Worm (Caenorhabditis elegans) whole organism, L2 larva: ENCODE measurements around the gene C34F6.12.
A peak's percentile ranks its signal among the peaks of the same experiment; 100 is the strongest.

ENCODE experiments used
- C34F6.9 ChIP-seq: fragments of 150-350 bp; optimal IDR thresholded peaks from 2 replicates; lab custom pipeline; 2014; ENCODE audit warnings: missing biosample characterization, missing genetic modification characterization
- F13H6.1 ChIP-seq: sonication (generic microtip); optimal IDR thresholded peaks from 2 replicates; lab custom pipeline; 2016; ENCODE audit warnings: missing genetic modification characterization, missing compliant biosample characterization
- R02D3.7 ChIP-seq: fragments of 150-350 bp; optimal IDR thresholded peaks from 2 replicates; lab custom pipeline; 2014; ENCODE audit warnings: missing biosample characterization, missing genetic modification characterization
- Y55F3AM.14 ChIP-seq: fragments of 200-800 bp; sonication (Bioruptor generic); optimal IDR thresholded peaks from 2 replicates; lab custom pipeline; 2018; ENCODE audit warnings: mild to moderate bottlenecking, missing genetic modification characterization, missing compliant biosample characterization
- ZK546.5 ChIP-seq: sonication (generic microtip); optimal IDR thresholded peaks from 2 replicates; lab custom pipeline; 2017; ENCODE audit warnings: missing biosample characterization, missing genetic modification characterization
- alr-1 ChIP-seq: fragments of 150-350 bp; optimal IDR thresholded peaks from 2 replicates; lab custom pipeline; 2014; ENCODE audit warnings: missing biosample characterization, missing genetic modification characterization
- ama-1 ChIP-seq: fragments of 150-350 bp; optimal IDR thresholded peaks from 2 replicates; lab custom pipeline; 2018; ENCODE audit warnings: inconsistent platforms
- blmp-1 ChIP-seq: sonication (generic microtip); optimal IDR thresholded peaks from 2 replicates; lab custom pipeline; 2017; ENCODE audit warnings: missing genetic modification characterization, mild to moderate bottlenecking, missing compliant biosample characterization, antibody characterized with exemption, moderate library complexity; ENCODE audit not compliant: insufficient read depth
- ceh-16 ChIP-seq: fragments of 150-350 bp; optimal IDR thresholded peaks from 2 replicates; lab custom pipeline; 2014; ENCODE audit warnings: missing biosample characterization, missing genetic modification characterization
- ceh-82 ChIP-seq: fragments of 150-350 bp; optimal IDR thresholded peaks from 2 replicates; lab custom pipeline; 2014; ENCODE audit warnings: missing biosample characterization, missing genetic modification characterization
- crh-2 ChIP-seq: sonication (generic microtip); optimal IDR thresholded peaks from 2 replicates; lab custom pipeline; 2017; ENCODE audit warnings: missing biosample characterization, missing genetic modification characterization
- dmd-4 ChIP-seq: sonication (generic microtip); optimal IDR thresholded peaks from 2 replicates; lab custom pipeline; 2017; ENCODE audit warnings: missing biosample characterization, missing genetic modification characterization
- egl-27 ChIP-seq: sonication (generic microtip); optimal IDR thresholded peaks from 3 replicates; lab custom pipeline; 2017; ENCODE audit warnings: missing biosample characterization, missing genetic modification reagents, missing genetic modification characterization
- elt-1 ChIP-seq: fragments of 150-350 bp; optimal IDR thresholded peaks from 2 replicates; lab custom pipeline; 2014; ENCODE audit warnings: missing biosample characterization, missing genetic modification characterization
- elt-3 ChIP-seq: sonication (generic microtip); optimal IDR thresholded peaks from 2 replicates; lab custom pipeline; 2017; ENCODE audit warnings: missing biosample characterization, missing genetic modification characterization
- fos-1 ChIP-seq: fragments of 150-350 bp; optimal IDR thresholded peaks from 2 replicates; lab custom pipeline; 2014; ENCODE audit warnings: missing biosample characterization, missing genetic modification characterization
- gmeb-1 ChIP-seq: fragments of 150-350 bp; optimal IDR thresholded peaks from 2 replicates; lab custom pipeline; 2014; ENCODE audit warnings: missing biosample characterization, missing genetic modification characterization
- lin-11 ChIP-seq: fragments of 150-350 bp; sonication (generic microtip); optimal IDR thresholded peaks from 2 replicates; lab custom pipeline; 2014; ENCODE audit warnings: missing biosample characterization, missing genetic modification characterization, inconsistent platforms, mixed read lengths
- lin-13 ChIP-seq: fragments of 150-350 bp; optimal IDR thresholded peaks from 2 replicates; lab custom pipeline; 2014; ENCODE audit warnings: missing biosample characterization, missing genetic modification reagents, missing genetic modification characterization
- lin-39 ChIP-seq: fragments of 150-350 bp; optimal IDR thresholded peaks from 2 replicates; lab custom pipeline; 2014; ENCODE audit warnings: missing biosample characterization, missing genetic modification reagents, missing genetic modification characterization
- lsy-2 ChIP-seq, 2 experiments: fragments of 150-350 bp in 1 of 2; sonication (generic microtip) in 1 of 2; optimal IDR thresholded peaks; 2 replicates each; lab custom pipeline; 2014 to 2017; ENCODE audit warnings: missing biosample characterization in 2 of 2, missing genetic modification characterization in 2 of 2
- mab-5 ChIP-seq: fragments of 150-350 bp; optimal IDR thresholded peaks from 2 replicates; lab custom pipeline; 2014; ENCODE audit warnings: missing biosample characterization, missing genetic modification characterization
- mbf-1 ChIP-seq: sonication (generic microtip); optimal IDR thresholded peaks from 2 replicates; lab custom pipeline; 2017; ENCODE audit warnings: missing biosample characterization, missing genetic modification characterization
- mdl-1 ChIP-seq, 2 experiments: fragments of 150-350 bp in 1 of 2; sonication (generic microtip) in 1 of 2; optimal IDR thresholded peaks; 2 replicates each; lab custom pipeline; 2017; ENCODE audit warnings: missing biosample characterization in 2 of 2, missing genetic modification characterization in 2 of 2
- nhr-10 ChIP-seq: sonication (generic microtip); optimal IDR thresholded peaks from 2 replicates; lab custom pipeline; 2017; ENCODE audit warnings: missing biosample characterization, missing genetic modification characterization
- nhr-11 ChIP-seq: fragments of 150-350 bp; optimal IDR thresholded peaks from 2 replicates; lab custom pipeline; 2014; ENCODE audit warnings: missing biosample characterization, missing genetic modification characterization
- nhr-21 ChIP-seq: fragments of 150-350 bp; optimal IDR thresholded peaks from 2 replicates; lab custom pipeline; 2014; ENCODE audit warnings: missing biosample characterization, missing genetic modification characterization
- nhr-23 ChIP-seq: fragments of 150-350 bp; optimal IDR thresholded peaks from 2 replicates; lab custom pipeline; 2014; ENCODE audit warnings: missing biosample characterization, missing genetic modification reagents, missing genetic modification characterization
- nhr-25 ChIP-seq: fragments of 150-350 bp; sonication (generic microtip); optimal IDR thresholded peaks from 3 replicates; lab custom pipeline; 2014; ENCODE audit warnings: missing biosample characterization, missing genetic modification characterization
- nhr-6 ChIP-seq: fragments of 150-350 bp; optimal IDR thresholded peaks from 2 replicates; lab custom pipeline; 2014; ENCODE audit warnings: missing biosample characterization, missing genetic modification characterization
- nhr-77 ChIP-seq: fragments of 150-350 bp; optimal IDR thresholded peaks from 2 replicates; lab custom pipeline; 2014; ENCODE audit warnings: missing biosample characterization, missing genetic modification characterization
- peb-1 ChIP-seq: fragments of 150-350 bp; optimal IDR thresholded peaks from 2 replicates; lab custom pipeline; 2014; ENCODE audit warnings: missing biosample characterization, missing genetic modification characterization
- sem-4 ChIP-seq: fragments of 150-350 bp; optimal IDR thresholded peaks from 2 replicates; lab custom pipeline; 2014; ENCODE audit warnings: missing biosample characterization, missing genetic modification reagents, missing genetic modification characterization
- skn-1 ChIP-seq: sonication (generic microtip); optimal IDR thresholded peaks from 2 replicates; lab custom pipeline; 2017; ENCODE audit warnings: missing biosample characterization, missing genetic modification characterization
- sma-3 ChIP-seq: sonication (generic microtip); optimal IDR thresholded peaks from 2 replicates; lab custom pipeline; 2016; ENCODE audit warnings: missing genetic modification reagents, missing genetic modification characterization, missing compliant biosample characterization
- sma-9 ChIP-seq, 2 experiments: fragments of 150-350 bp in 1 of 2; sonication (generic microtip) in 1 of 2; optimal IDR thresholded peaks; 2 replicates each; lab custom pipeline; 2014 to 2016; ENCODE audit warnings: missing genetic modification characterization in 2 of 2, mild to moderate bottlenecking in 1 of 2, missing biosample characterization in 1 of 2, missing compliant biosample characterization in 1 of 2, missing genetic modification reagents in 1 of 2, moderate library complexity in 1 of 2
- snpc-4 ChIP-seq: fragments of 150-350 bp; optimal IDR thresholded peaks from 2 replicates; lab custom pipeline; 2014; ENCODE audit warnings: missing biosample characterization, missing genetic modification characterization
- unc-39 ChIP-seq: fragments of 150-350 bp; optimal IDR thresholded peaks from 2 replicates; lab custom pipeline; 2014; ENCODE audit warnings: missing biosample characterization, missing genetic modification characterization
- unc-55 ChIP-seq: fragments of 150-350 bp; sonication (generic microtip); optimal IDR thresholded peaks from 3 replicates; lab custom pipeline; 2014; ENCODE audit warnings: missing biosample characterization, missing genetic modification reagents, missing genetic modification characterization
- unc-62 ChIP-seq: fragments of 150-350 bp; optimal IDR thresholded peaks from 2 replicates; lab custom pipeline; 2014; ENCODE audit warnings: missing biosample characterization, missing genetic modification reagents, missing genetic modification characterization
- zag-1 ChIP-seq: fragments of 150-350 bp; optimal IDR thresholded peaks from 2 replicates; lab custom pipeline; 2014; ENCODE audit warnings: missing biosample characterization, missing genetic modification characterization
- ztf-1 ChIP-seq: fragments of 200-800 bp; sonication (Bioruptor generic); conservative IDR thresholded peaks from 2 replicates; pipeline ENCODE4 v1.3.6; 2022; ENCODE audit warnings: missing genetic modification characterization, missing compliant biosample characterization
- ztf-11 ChIP-seq: sonication (generic microtip); optimal IDR thresholded peaks from 2 replicates; lab custom pipeline; 2017; ENCODE audit warnings: missing biosample characterization, missing genetic modification characterization
- ztf-4 ChIP-seq: fragments of 150-350 bp; optimal IDR thresholded peaks from 2 replicates; lab custom pipeline; 2014; ENCODE audit warnings: missing biosample characterization, missing genetic modification characterization

Gene C34F6.12

ce11 chrX:11251928-11252327 lies 25.4 kb upstream of the C34F6.12 start:
- no peak for TF ChIP-seq nhr-77 (tag; lab: Kevin White, UChicago)
- peak; percentile 88 for TF ChIP-seq fos-1 (tag; lab: Kevin White, UChicago)
- no peak for TF ChIP-seq dmd-4 (tag; lab: Kevin White, UChicago)
- no peak for TF ChIP-seq ama-1 (lab: Kevin White, UChicago)
- no peak for TF ChIP-seq nhr-10 (tag; lab: Kevin White, UChicago)
- TF ChIP-seq sma-3 (GFP tag; lab: Kevin White, UChicago), result no peak
- no peak for TF ChIP-seq ztf-4 (tag; lab: Kevin White, UChicago)

ce11 chrX:11250983-11251382 lies 24.5 kb upstream of the C34F6.12 start:
- TF ChIP-seq lin-39, result no peak
- TF ChIP-seq blmp-1, result no peak
- TF ChIP-seq nhr-21 (tag; lab: Kevin White, UChicago), result no peak
- TF ChIP-seq alr-1 (tag; lab: Kevin White, UChicago), result no peak
- TF ChIP-seq fos-1 (tag; lab: Kevin White, UChicago), result peak; percentile 62

ce11 chrX:11249392-11249791 lies 22.9 kb upstream of the C34F6.12 start:
- TF ChIP-seq egl-27 (tag; lab: Kevin White, UChicago), result no peak
- no peak for TF ChIP-seq dmd-4 (tag; lab: Kevin White, UChicago)
- no peak for TF ChIP-seq mdl-1 (tag; optimal IDR thresholded peaks at IDR 0.05; lab: Kevin White, UChicago)
- no peak for TF ChIP-seq ztf-4 (tag; lab: Kevin White, UChicago)
- no peak for TF ChIP-seq lin-11 (tag; lab: Kevin White, UChicago)
- no peak for TF ChIP-seq lin-39
- TF ChIP-seq unc-39 (tag; lab: Kevin White, UChicago), result no peak
- TF ChIP-seq mab-5 (tag; lab: Kevin White, UChicago), result no peak
- TF ChIP-seq crh-2, result no peak
- TF ChIP-seq alr-1 (tag; lab: Kevin White, UChicago), result no peak
- no peak for TF ChIP-seq unc-62 (GFP tag; lab: Kevin White, UChicago)
- TF ChIP-seq C34F6.9, result no peak
- TF ChIP-seq ztf-11 (tag; lab: Kevin White, UChicago), result no peak
- no peak for TF ChIP-seq ama-1 (lab: Kevin White, UChicago)
- no peak for TF ChIP-seq nhr-11 (tag; lab: Kevin White, UChicago)
- no peak for TF ChIP-seq sma-9 (GFP tag; optimal IDR thresholded peaks at IDR 0.05; lab: Kevin White, UChicago)
- no peak for TF ChIP-seq sma-9 (tag; optimal IDR thresholded peaks at IDR 0.05; lab: Kevin White, UChicago)
- no peak for TF ChIP-seq fos-1 (tag; lab: Kevin White, UChicago)
- TF ChIP-seq nhr-23 (tag; lab: Kevin White, UChicago), result no peak
- TF ChIP-seq ZK546.5 (tag; lab: Kevin White, UChicago), result no peak

ce11 chrX:11248083-11248482 lies 21.6 kb upstream of the C34F6.12 start:
- no peak for TF ChIP-seq C34F6.9
- no peak for TF ChIP-seq skn-1 (tag; lab: Kevin White, UChicago)
- no peak for TF ChIP-seq elt-3 (tag; lab: Kevin White, UChicago)
- no peak for TF ChIP-seq lin-39
- TF ChIP-seq mab-5 (tag; lab: Kevin White, UChicago), result no peak
- peak; percentile 19 for TF ChIP-seq Y55F3AM.14
- TF ChIP-seq dmd-4 (tag; lab: Kevin White, UChicago), result no peak
- TF ChIP-seq peb-1, result no peak
- TF ChIP-seq sma-3 (GFP tag; lab: Kevin White, UChicago), result peak; percentile 57
- no peak for TF ChIP-seq blmp-1
- peak; percentile 50 for TF ChIP-seq nhr-25 (tag; lab: Kevin White, UChicago)
- peak; percentile 11 for TF ChIP-seq fos-1 (tag; lab: Kevin White, UChicago)
- no peak for TF ChIP-seq R02D3.7 (tag; lab: Kevin White, UChicago)
- TF ChIP-seq ztf-1, result no peak
- TF ChIP-seq snpc-4 (tag; lab: Kevin White, UChicago), result no peak
- no peak for TF ChIP-seq nhr-10 (tag; lab: Kevin White, UChicago)
- TF ChIP-seq unc-62 (GFP tag; lab: Kevin White, UChicago), result no peak
- no peak for TF ChIP-seq nhr-11 (tag; lab: Kevin White, UChicago)
- no peak for TF ChIP-seq ama-1 (lab: Kevin White, UChicago)
- peak; percentile 76 for TF ChIP-seq nhr-21 (tag; lab: Kevin White, UChicago)
- TF ChIP-seq alr-1 (tag; lab: Kevin White, UChicago), result no peak
- TF ChIP-seq ceh-82 (tag; lab: Kevin White, UChicago), result no peak
- peak; percentile 31 for TF ChIP-seq sma-9 (GFP tag; optimal IDR thresholded peaks at IDR 0.05; lab: Kevin White, UChicago)
- no peak for TF ChIP-seq sma-9 (tag; optimal IDR thresholded peaks at IDR 0.05; lab: Kevin White, UChicago)
- TF ChIP-seq gmeb-1 (tag; lab: Kevin White, UChicago), result no peak
- TF ChIP-seq nhr-6 (tag; lab: Kevin White, UChicago), result no peak
- no peak for TF ChIP-seq elt-1 (tag; lab: Kevin White, UChicago)
- TF ChIP-seq nhr-23 (tag; lab: Kevin White, UChicago), result no peak
- TF ChIP-seq F13H6.1 (tag; lab: Kevin White, UChicago), result peak; percentile 23
- TF ChIP-seq sem-4 (tag; lab: Kevin White, UChicago), result peak; percentile 31
- TF ChIP-seq lsy-2 (tag; optimal IDR thresholded peaks at IDR 0.05; lab: Kevin White, UChicago), result peak in 1 of 2 experiments; percentile 5
- no peak for TF ChIP-seq lin-13 (GFP tag; lab: Kevin White, UChicago)
- no peak for TF ChIP-seq ceh-16 (tag; lab: Kevin White, UChicago)
- TF ChIP-seq mbf-1 (tag; lab: Kevin White, UChicago), result no peak
- no peak for TF ChIP-seq unc-39 (tag; lab: Kevin White, UChicago)
- TF ChIP-seq zag-1, result no peak
- no peak for TF ChIP-seq crh-2
- TF ChIP-seq unc-55 (GFP tag; lab: Kevin White, UChicago), result no peak
